Fruit fly (Drosophila melanogaster) whole organism, embryonic: ENCODE measurements around the gene Gr98d.
A peak's percentile ranks its signal among the peaks of the same experiment; 100 is the strongest.

Experiments
- Antp ChIP-seq: fragments of 200-800 bp; sonication (Bioruptor generic); optimal IDR thresholded peaks from 3 replicates; lab custom pipeline; 2016; ENCODE audit warnings: missing biosample characterization, missing genetic modification characterization
- Bteb2 ChIP-seq: fragments of 200-800 bp; sonication (Bioruptor generic); optimal IDR thresholded peaks from 2 replicates; lab custom pipeline; 2016; ENCODE audit warnings: missing biosample characterization, missing genetic modification characterization
- CG10543 ChIP-seq: fragments of 200-800 bp; sonication (Bioruptor generic); optimal IDR thresholded peaks from 3 replicates; lab custom pipeline; 2017; ENCODE audit warnings: missing biosample characterization, mild to moderate bottlenecking, missing genetic modification characterization, moderate library complexity
- CG11247 ChIP-seq: fragments of 200-800 bp; sonication (Bioruptor generic); IDR thresholded peaks from 2 replicates; pipeline ENCODE4 v1.3.6; 2022; ENCODE audit warnings: missing biosample characterization, missing genetic modification characterization
- CG12659 ChIP-seq: fragments of 200-800 bp; sonication (Bioruptor generic); optimal IDR thresholded peaks from 3 replicates; lab custom pipeline; 2017; ENCODE audit warnings: mild to moderate bottlenecking, missing biosample characterization, missing genetic modification reagents, missing genetic modification characterization
- CG13894 ChIP-seq: fragments of 200-800 bp; sonication (Bioruptor generic); optimal IDR thresholded peaks from 3 replicates; lab custom pipeline; 2018; ENCODE audit warnings: missing biosample characterization, mild to moderate bottlenecking, missing genetic modification characterization, moderate library complexity
- CG14860 ChIP-seq: fragments of 200-800 bp; sonication (Bioruptor generic); IDR thresholded peaks from 3 replicates; pipeline ENCODE4 v1.3.6; 2022; ENCODE audit warnings: missing biosample characterization, missing genetic modification characterization; ENCODE audit not compliant: partially characterized antibody
- CG14965 ChIP-seq: fragments of 200-800 bp; sonication (Bioruptor generic); optimal IDR thresholded peaks from 2 replicates; lab custom pipeline; 2016; ENCODE audit warnings: missing biosample characterization, missing genetic modification characterization, borderline replicate concordance
- CG15269 ChIP-seq: fragments of 200-800 bp; sonication (Bioruptor generic); optimal IDR thresholded peaks from 2 replicates; lab custom pipeline; 2018; ENCODE audit warnings: missing biosample characterization, mild to moderate bottlenecking, missing genetic modification characterization, moderate library complexity
- CG15479 ChIP-seq: fragments of 200-800 bp; sonication (Bioruptor generic); optimal IDR thresholded peaks from 3 replicates; lab custom pipeline; 2019; ENCODE audit warnings: missing biosample characterization, mild to moderate bottlenecking, missing genetic modification characterization, moderate library complexity
- CG17328 ChIP-seq: fragments of 200-800 bp; sonication (Bioruptor generic); IDR thresholded peaks from 2 replicates; pipeline ENCODE4 v1.3.6; 2022; ENCODE audit warnings: missing biosample characterization, missing genetic modification characterization
- CG17385 ChIP-seq: fragments of 200-800 bp; sonication (Bioruptor generic); optimal IDR thresholded peaks from 3 replicates; lab custom pipeline; 2018; ENCODE audit warnings: missing biosample characterization, mild to moderate bottlenecking, missing genetic modification characterization
- CG17568 ChIP-seq: fragments of 200-800 bp; sonication (Bioruptor generic); optimal IDR thresholded peaks from 2 replicates; lab custom pipeline; 2018; ENCODE audit warnings: missing biosample characterization, mild to moderate bottlenecking, missing genetic modification characterization, moderate library complexity
- CG18011 ChIP-seq: fragments of 200-800 bp; sonication (Bioruptor generic); optimal IDR thresholded peaks from 2 replicates; lab custom pipeline; 2017; ENCODE audit warnings: missing biosample characterization, missing genetic modification characterization, mild to moderate bottlenecking, moderate library complexity, missing genotype
- CG18599 ChIP-seq: fragments of 200-800 bp; sonication (Bioruptor generic); optimal IDR thresholded peaks from 3 replicates; lab custom pipeline; 2017; ENCODE audit warnings: missing biosample characterization, missing genetic modification characterization, mild to moderate bottlenecking, moderate library complexity, missing genetic modification reagents
- CG30403 ChIP-seq: fragments of 200-800 bp; sonication (Bioruptor generic); optimal IDR thresholded peaks from 3 replicates; lab custom pipeline; 2016; ENCODE audit warnings: missing biosample characterization, missing genetic modification characterization
- CG32767 ChIP-seq: fragments of 200-800 bp; sonication (Bioruptor generic); IDR thresholded peaks from 2 replicates; pipeline ENCODE4 v1.3.6; 2022; ENCODE audit warnings: missing biosample characterization, missing genetic modification characterization
- CG4282 ChIP-seq: fragments of 200-800 bp; sonication (Bioruptor generic); optimal IDR thresholded peaks from 2 replicates; lab custom pipeline; 2016; ENCODE audit warnings: missing biosample characterization, missing genetic modification characterization
- CG6272 ChIP-seq: fragments of 200-800 bp; sonication (Bioruptor generic); IDR thresholded peaks from 2 replicates; pipeline ENCODE4 v1.3.6; 2022; ENCODE audit warnings: missing biosample characterization, missing genetic modification characterization
- CG6765 ChIP-seq: fragments of 200-800 bp; sonication (Bioruptor generic); optimal IDR thresholded peaks from 3 replicates; lab custom pipeline; 2017; ENCODE audit warnings: missing biosample characterization, mild to moderate bottlenecking, missing genetic modification characterization
- CG7745 ChIP-seq: fragments of 200-800 bp; sonication (Bioruptor generic); optimal IDR thresholded peaks from 2 replicates; lab custom pipeline; 2018; ENCODE audit warnings: missing biosample characterization, mild to moderate bottlenecking, missing genetic modification characterization, moderate library complexity
- CG7963 ChIP-seq: fragments of 200-800 bp; sonication (Bioruptor generic); IDR thresholded peaks from 3 replicates; pipeline ENCODE4 v1.3.6; 2022; ENCODE audit warnings: missing biosample characterization, missing genetic modification characterization; ENCODE audit not compliant: partially characterized antibody
- CG8478 ChIP-seq: fragments of >200 bp; optimal IDR thresholded peaks from 2 replicates; lab custom pipeline; 2018
- CTCF ChIP-seq: fragments of 200-800 bp; sonication (Bioruptor generic); optimal IDR thresholded peaks from 2 replicates; lab custom pipeline; 2017; ENCODE audit warnings: missing biosample characterization, mild to moderate bottlenecking, missing genetic modification characterization, moderate library complexity
- Dip3 ChIP-seq: fragments of 200-800 bp; sonication (Bioruptor generic); optimal IDR thresholded peaks from 3 replicates; lab custom pipeline; 2016; ENCODE audit warnings: missing biosample characterization, missing genetic modification characterization
- HHEX ChIP-seq: fragments of 200-800 bp; sonication (Bioruptor generic); optimal IDR thresholded peaks from 3 replicates; lab custom pipeline; 2017; ENCODE audit warnings: missing biosample characterization, mild to moderate bottlenecking, missing genetic modification characterization, missing genetic modification reagents
- HLH3B ChIP-seq: fragments of 200-800 bp; sonication (Bioruptor generic); IDR thresholded peaks from 2 replicates; pipeline ENCODE4 v1.3.6; 2022; ENCODE audit warnings: missing biosample characterization, missing genetic modification characterization
- HLHmδ ChIP-seq: fragments of 200-800 bp; sonication (Bioruptor generic); optimal IDR thresholded peaks from 2 replicates; lab custom pipeline; 2018; ENCODE audit warnings: missing biosample characterization, mild to moderate bottlenecking, missing genetic modification characterization, moderate library complexity
- Kr ChIP-seq: fragments of 200-800 bp; sonication (Bioruptor generic); optimal IDR thresholded peaks from 2 replicates; lab custom pipeline; 2017; ENCODE audit warnings: missing biosample characterization, mild to moderate bottlenecking, missing genetic modification characterization
- Lhr ChIP-seq: fragments of 200-800 bp; sonication (Bioruptor generic); optimal IDR thresholded peaks from 3 replicates; lab custom pipeline; 2017; ENCODE audit warnings: mild to moderate bottlenecking, missing biosample characterization, missing genetic modification reagents, missing genetic modification characterization
- Lpt ChIP-seq: fragments of >200 bp; optimal IDR thresholded peaks from 2 replicates; lab custom pipeline; 2018; ENCODE audit warnings: missing biosample characterization, missing genetic modification characterization
- Neu2 ChIP-seq: fragments of 200-800 bp; sonication (Bioruptor generic); optimal IDR thresholded peaks from 3 replicates; lab custom pipeline; 2016; ENCODE audit warnings: missing biosample characterization, missing genetic modification characterization, borderline replicate concordance
- Oaz ChIP-seq: fragments of 200-800 bp; sonication (Bioruptor generic); IDR thresholded peaks from 2 replicates; pipeline ENCODE4 v1.3.6; 2022; ENCODE audit warnings: missing biosample characterization, missing genetic modification characterization
- Sry-δ ChIP-seq: fragments of 200-800 bp; sonication (Bioruptor generic); optimal IDR thresholded peaks from 2 replicates; lab custom pipeline; 2016; ENCODE audit warnings: missing biosample characterization, missing genetic modification characterization
- TFAM ChIP-seq: fragments of 200-800 bp; sonication (Bioruptor generic); optimal IDR thresholded peaks from 2 replicates; lab custom pipeline; 2017; ENCODE audit warnings: missing biosample characterization, missing genetic modification characterization, inconsistent platforms
- bbx ChIP-seq: fragments of 200-800 bp; sonication (Bioruptor generic); IDR thresholded peaks from 2 replicates; pipeline ENCODE4 v1.3.6; 2022; ENCODE audit warnings: missing biosample characterization, missing genetic modification characterization; ENCODE audit not compliant: partially characterized antibody
- ci ChIP-seq: fragments of 200-800 bp; sonication (Bioruptor generic); IDR thresholded peaks from 3 replicates; pipeline ENCODE4 v1.3.6; 2022; ENCODE audit warnings: missing biosample characterization, missing genetic modification characterization
- crp ChIP-seq, 2 experiments: fragments of 200-800 bp; sonication (Bioruptor generic); optimal IDR thresholded peaks; 2 replicates in 1 of 2; 3 replicates in 1 of 2; lab custom pipeline; 2017; ENCODE audit warnings: missing biosample characterization in 2 of 2, missing genetic modification characterization in 2 of 2, mild to moderate bottlenecking in 1 of 2, moderate library complexity in 1 of 2
- hb ChIP-seq: fragments of 200-800 bp; sonication (Bioruptor generic); IDR thresholded peaks from 3 replicates; pipeline ENCODE4 v1.3.6; 2022; ENCODE audit warnings: missing biosample characterization, missing genetic modification characterization; ENCODE audit not compliant: partially characterized antibody
- hkb ChIP-seq, 2 experiments: fragments of 200-800 bp in 1 of 2; fragments of >200 bp in 1 of 2; sonication (Bioruptor generic) in 1 of 2; IDR thresholded peaks in 1 of 2; optimal IDR thresholded peaks in 1 of 2; 2 replicates each; pipeline versions ENCODE4 v1.3.6 to Lab custom; 2017 to 2022; ENCODE audit warnings: missing biosample characterization in 1 of 2, missing genetic modification characterization in 1 of 2
- inv ChIP-seq: fragments of 200-800 bp; sonication (Bioruptor generic); IDR thresholded peaks from 2 replicates; pipeline ENCODE4 v1.3.6; 2022; ENCODE audit warnings: missing biosample characterization, missing genetic modification characterization; ENCODE audit not compliant: partially characterized antibody
- maf-S ChIP-seq: fragments of 200-800 bp; sonication (Bioruptor generic); optimal IDR thresholded peaks from 2 replicates; lab custom pipeline; 2016; ENCODE audit warnings: missing biosample characterization, missing genetic modification characterization
- nau ChIP-seq: fragments of 200-800 bp; sonication (Bioruptor generic); optimal IDR thresholded peaks from 3 replicates; lab custom pipeline; 2017; ENCODE audit warnings: missing biosample characterization, mild to moderate bottlenecking, missing genetic modification characterization, missing genetic modification reagents
- pb ChIP-seq: fragments of 200-800 bp; sonication (Bioruptor generic); optimal IDR thresholded peaks from 3 replicates; lab custom pipeline; 2016; ENCODE audit warnings: missing biosample characterization, missing genetic modification characterization
- pros ChIP-seq: fragments of 200-800 bp; sonication (Bioruptor generic); optimal IDR thresholded peaks from 3 replicates; lab custom pipeline; 2019; ENCODE audit warnings: missing biosample characterization, mild to moderate bottlenecking, missing genetic modification characterization, moderate library complexity
- pzg ChIP-seq: fragments of 200-800 bp; sonication (Bioruptor generic); optimal IDR thresholded peaks from 3 replicates; lab custom pipeline; 2018; ENCODE audit warnings: missing biosample characterization, mild to moderate bottlenecking, missing genetic modification characterization, moderate library complexity
- sqz ChIP-seq: fragments of 200-800 bp; sonication (Bioruptor generic); optimal IDR thresholded peaks from 3 replicates; lab custom pipeline; 2018; ENCODE audit warnings: missing biosample characterization, mild to moderate bottlenecking, missing genetic modification characterization
- trem ChIP-seq: fragments of 200-800 bp; optimal IDR thresholded peaks from 3 replicates; lab custom pipeline; 2019; ENCODE audit warnings: missing biosample characterization, mild to moderate bottlenecking, missing genetic modification characterization, moderate library complexity
- vvl ChIP-seq: fragments of 200-800 bp; sonication (Bioruptor generic); IDR thresholded peaks from 2 replicates; pipeline ENCODE4 v1.3.6; 2022; ENCODE audit warnings: missing biosample characterization, missing genetic modification characterization
- zen2 ChIP-seq: fragments of 200-800 bp; sonication (Bioruptor generic); IDR thresholded peaks from 3 replicates; pipeline ENCODE4 v1.3.6; 2022; ENCODE audit warnings: missing biosample characterization, missing genetic modification characterization; ENCODE audit not compliant: partially characterized antibody

Gene Gr98d

DNA sequence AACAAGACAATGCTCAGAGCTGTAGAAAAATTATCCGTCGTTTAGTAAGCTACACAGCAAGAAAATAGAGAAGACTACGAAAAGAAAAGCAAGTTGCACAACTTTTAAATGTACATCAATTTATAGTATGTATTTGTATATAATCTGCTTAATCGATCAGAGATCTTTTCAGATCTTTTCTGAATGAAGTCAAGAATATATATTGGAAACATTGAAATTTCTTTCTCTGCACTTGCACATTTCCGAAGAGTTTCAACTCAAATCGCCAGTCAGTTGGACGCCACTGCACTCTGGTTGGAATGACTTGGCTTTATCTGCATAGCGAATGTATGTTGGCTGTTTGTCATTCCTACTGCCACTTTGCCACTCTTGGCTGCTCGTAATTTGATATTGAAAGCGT, 8.1 kb downstream of the Gr98d start (continued):
- no peak for TF ChIP-seq CG6272 (GFP tag; lab: Robert Waterston, UW)
- no peak for TF ChIP-seq CG4282
- TF ChIP-seq CG18011 (GFP tag; lab: Kevin White, UChicago) = no peak
- TF ChIP-seq CTCF = no peak
- peak; percentile 1 for TF ChIP-seq CG12659 (GFP tag; lab: Kevin White, UChicago)
- no peak for TF ChIP-seq Dip3
- no peak for TF ChIP-seq CG6765 (GFP tag; lab: Kevin White, UChicago)
- TF ChIP-seq CG17328 (GFP tag; lab: Robert Waterston, UW) = peak; percentile 79
- TF ChIP-seq HHEX (GFP tag; lab: Kevin White, UChicago) = no peak
- no peak for TF ChIP-seq sqz (GFP tag; lab: Kevin White, UChicago)
- TF ChIP-seq CG15479 = no peak
- TF ChIP-seq pros = no peak
- TF ChIP-seq CG14860 = no peak
- no peak for TF ChIP-seq CG14965 (GFP tag; lab: Kevin White, UChicago)
- TF ChIP-seq CG30403 = peak; percentile 58
- TF ChIP-seq pb (GFP tag; lab: Kevin White, UChicago) = no peak
- TF ChIP-seq inv (GFP tag; lab: Robert Waterston, UW) = no peak
- no peak for TF ChIP-seq Lhr (GFP tag; lab: Kevin White, UChicago)
- no peak for TF ChIP-seq CG17568 (GFP tag; lab: Kevin White, UChicago)
- TF ChIP-seq Kr (GFP tag; lab: Kevin White, UChicago) = no peak
- no peak for TF ChIP-seq Sry-δ (GFP tag; lab: Kevin White, UChicago)
- peak; percentile 59 for TF ChIP-seq HLH3B (GFP tag; lab: Robert Waterston, UW)
- no peak for TF ChIP-seq hb (GFP tag; lab: Robert Waterston, UW)
- TF ChIP-seq crp (GFP tag; optimal IDR thresholded peaks at IDR 0.05; lab: Kevin White, UChicago) = no peak
- no peak for TF ChIP-seq TFAM (GFP tag; lab: Kevin White, UChicago)
- no peak for TF ChIP-seq hkb (optimal IDR thresholded peaks at IDR 0.05; lab: Kevin White, UChicago)
- peak; percentile 76 for TF ChIP-seq hkb (GFP tag; IDR thresholded peaks at IDR 0.05; lab: Robert Waterston, UW)
- TF ChIP-seq CG10543 = no peak
- no peak for TF ChIP-seq Antp
- no peak for TF ChIP-seq CG32767 (GFP tag; lab: Robert Waterston, UW)
- TF ChIP-seq ci (GFP tag; lab: Robert Waterston, UW) = peak; percentile 82
- no peak for TF ChIP-seq Oaz (GFP tag; lab: Robert Waterston, UW)
- TF ChIP-seq maf-S = no peak
- TF ChIP-seq HLHmδ (GFP tag; lab: Kevin White, UChicago) = no peak
- no peak for TF ChIP-seq CG15269 (tag; lab: Kevin White, UChicago)
- TF ChIP-seq CG17385 (GFP tag; lab: Kevin White, UChicago) = peak; percentile 51
- TF ChIP-seq vvl (GFP tag; lab: Robert Waterston, UW) = peak; percentile 80
- TF ChIP-seq Neu2 = no peak
- no peak for TF ChIP-seq zen2 (GFP tag; lab: Robert Waterston, UW)
- no peak for TF ChIP-seq Bteb2 (GFP tag; lab: Kevin White, UChicago)
- TF ChIP-seq CG11247 = 0 out of 2 replicates have a peak, but pooled peaks have one; percentile 18
- no peak for TF ChIP-seq pzg (GFP tag; lab: Kevin White, UChicago)
- no peak for TF ChIP-seq CG7745 (tag; lab: Kevin White, UChicago)
- TF ChIP-seq nau (GFP tag; lab: Kevin White, UChicago) = no peak
- peak; percentile 52 for TF ChIP-seq CG18599 (GFP tag; lab: Kevin White, UChicago)
- no peak for TF ChIP-seq Lpt (GFP tag; lab: Kevin White, UChicago)
- TF ChIP-seq bbx (GFP tag; lab: Robert Waterston, UW) = no peak
- no peak for TF ChIP-seq CG7963 (GFP tag; lab: Robert Waterston, UW)
- TF ChIP-seq CG8478 (lab: Kevin White, UChicago) = no peak
- no peak for TF ChIP-seq CG13894
- peak; percentile 16 for TF ChIP-seq trem (tag; lab: Kevin White, UChicago)
